Fruit fly (Drosophila melanogaster): ENCODE results near the gene CG15725.

The CG15725 gene

DNA sequence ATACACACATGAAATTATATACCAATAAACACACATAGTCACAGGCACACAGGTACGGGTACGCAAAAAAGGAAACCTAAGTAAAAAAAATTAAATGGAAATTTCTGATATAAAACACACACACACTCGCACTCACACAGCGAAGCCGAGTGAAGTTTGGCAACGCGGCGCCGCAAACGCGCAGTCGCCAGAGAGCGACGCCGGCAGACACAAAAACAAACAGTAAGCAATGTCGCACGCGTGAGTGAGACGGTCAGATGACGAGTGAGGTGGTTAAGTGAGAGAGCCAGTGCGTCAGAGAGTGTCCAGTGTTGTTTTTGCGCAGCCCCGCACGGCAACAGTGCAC is 44.9 kb downstream of the CG15725 start:
- TF ChIP-seq Sox15 (GFP tag; optimal IDR thresholded peaks at IDR 0.05) (no peak), CG6792 (GFP tag; optimal IDR thresholded peaks at IDR 0.05) (no peak), CG7368 (GFP tag; optimal IDR thresholded peaks at IDR 0.05) (no peak), CG3032 (tag; optimal IDR thresholded peaks at IDR 0.05) (no peak), Hr4 (GFP tag; optimal IDR thresholded peaks at IDR 0.05) (no peak), dsx (GFP tag; optimal IDR thresholded peaks at IDR 0.05; ENCODE audit: poor library complexity, severe bottlenecking) (no peak), achi (GFP tag; optimal IDR thresholded peaks at IDR 0.05) (no peak), ss (GFP tag; optimal IDR thresholded peaks at IDR 0.05) (no peak)

DNA sequence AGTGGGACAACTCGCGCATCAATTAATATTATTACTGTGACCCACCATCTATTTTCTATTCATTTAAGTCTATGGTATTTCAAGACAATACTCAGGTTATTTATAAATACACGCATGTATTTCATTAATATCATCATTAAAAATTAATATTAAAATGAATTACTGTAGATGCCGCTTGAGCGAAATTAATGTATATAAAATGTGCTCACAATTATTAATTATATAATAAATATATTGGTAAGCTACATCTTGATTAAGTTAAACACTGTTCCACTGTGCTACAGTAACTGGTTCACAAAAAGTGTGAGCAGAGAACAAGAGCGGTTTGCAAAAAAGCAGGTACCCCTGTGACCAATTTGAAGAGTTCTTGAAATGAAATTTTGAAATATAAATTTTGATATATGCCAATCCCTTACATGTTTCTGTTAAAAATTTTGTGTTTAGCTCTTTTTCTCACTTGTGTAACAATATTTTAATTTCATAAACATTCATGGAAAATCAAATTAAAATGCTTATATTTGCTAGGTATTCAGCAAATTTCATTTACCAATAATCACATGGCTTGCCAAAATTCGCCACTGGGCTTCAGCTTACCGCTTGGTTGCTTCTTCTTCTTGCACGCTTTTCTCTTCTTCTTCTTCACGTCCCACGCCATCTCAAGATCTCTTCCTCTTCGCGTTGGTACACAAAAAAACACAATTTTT is 45.4 kb downstream of the CG15725 start:
- TF ChIP-seq OdsH (GFP tag; optimal IDR thresholded peaks at IDR 0.05) (peak; percentile 100), CG1621 (tag; optimal IDR thresholded peaks at IDR 0.05) (peak; percentile 99), Sox15 (GFP tag; optimal IDR thresholded peaks at IDR 0.05) (peak; percentile 99), net (GFP tag; optimal IDR thresholded peaks at IDR 0.05) (peak; percentile 100), Hr39 (GFP tag; optimal IDR thresholded peaks at IDR 0.05) (peak; percentile 100), svp (GFP tag) (peak; percentile 100), Lpt (GFP tag; optimal IDR thresholded peaks at IDR 0.05) (peak; percentile 100), Eip78C (GFP tag) (peak; percentile 100), CG6163 (GFP tag; IDR thresholded peaks at IDR 0.05) (peak; percentile 100), dac (GFP tag; optimal IDR thresholded peaks at IDR 0.05) (peak; percentile 100), acj6 (GFP tag; optimal IDR thresholded peaks at IDR 0.05) (peak; percentile 100), achi (GFP tag; optimal IDR thresholded peaks at IDR 0.05) (peak; percentile 99), cyc (GFP tag; optimal IDR thresholded peaks at IDR 0.05) (peak; percentile 100), CG6808 (GFP tag; optimal IDR thresholded peaks at IDR 0.05) (peak; percentile 99), fd85E (GFP tag; optimal IDR thresholded peaks at IDR 0.05) (peak; percentile 97), Hr4 (GFP tag; optimal IDR thresholded peaks at IDR 0.05) (peak; percentile 100), spab (GFP tag; optimal IDR thresholded peaks at IDR 0.05) (peak; percentile 100), CG4318 (GFP tag; optimal IDR thresholded peaks at IDR 0.05) (peak; percentile 100), fd59A (GFP tag; optimal IDR thresholded peaks at IDR 0.05) (peak; percentile 100), CG34406 (GFP tag; optimal IDR thresholded peaks at IDR 0.05) (peak; percentile 100), eg (GFP tag; IDR thresholded peaks at IDR 0.05) (peak; percentile 100), Sox102F (GFP tag; optimal IDR thresholded peaks at IDR 0.05) (peak; percentile 99), Smox (GFP tag; optimal IDR thresholded peaks at IDR 0.05) (peak; percentile 100), vri (GFP tag; optimal IDR thresholded peaks at IDR 0.05) (peak; percentile 97), Hr38 (GFP tag; optimal IDR thresholded peaks at IDR 0.05) (peak; percentile 96), CG9139 (GFP tag; optimal IDR thresholded peaks at IDR 0.05) (peak; percentile 100), esn (GFP tag; optimal IDR thresholded peaks at IDR 0.05) (peak; percentile 100), Ets96B (tag; optimal IDR thresholded peaks at IDR 0.05) (peak; percentile 100), CG8119 (GFP tag; IDR thresholded peaks at IDR 0.05) (peak; percentile 100), CG15336 (GFP tag; IDR thresholded peaks at IDR 0.05) (peak; percentile 100), dsx (GFP tag; optimal IDR thresholded peaks at IDR 0.05; ENCODE audit: poor library complexity, severe bottlenecking) (peak; percentile 100), CG10669 (GFP tag; optimal IDR thresholded peaks at IDR 0.05) (peak; percentile 100), CG11294 (GFP tag; IDR thresholded peaks at IDR 0.05) (peak; percentile 100), ss (GFP tag; optimal IDR thresholded peaks at IDR 0.05) (peak; percentile 100), Eip93F (GFP tag; optimal IDR thresholded peaks at IDR 0.05) (peak; percentile 99), CG7368 (GFP tag; optimal IDR thresholded peaks at IDR 0.05) (peak; percentile 99), Met (GFP tag; optimal IDR thresholded peaks at IDR 0.05) (peak; percentile 100), Eip75B (GFP tag; optimal IDR thresholded peaks at IDR 0.05) (peak; percentile 100), CG6854 (GFP tag; optimal IDR thresholded peaks at IDR 0.05) (peak; percentile 99), Sox14 (GFP tag; optimal IDR thresholded peaks at IDR 0.05) (peak; percentile 100), salr (GFP tag; optimal IDR thresholded peaks at IDR 0.05) (peak; percentile 99 to 100), CG10631 (GFP tag; optimal IDR thresholded peaks at IDR 0.05) (peak; percentile 100), CG6276 (GFP tag; optimal IDR thresholded peaks at IDR 0.05) (peak; percentile 100), CG8632 (GFP tag; optimal IDR thresholded peaks at IDR 0.05) (peak; percentile 100), CG3032 (tag; optimal IDR thresholded peaks at IDR 0.05) (peak; percentile 100), pdm3 (GFP tag; optimal IDR thresholded peaks at IDR 0.05) (peak; percentile 100), lz (GFP tag; optimal IDR thresholded peaks at IDR 0.05) (peak; percentile 100)

All from whole organism, prepupa.